Fruit fly (Drosophila melanogaster) ovary, adult (tissue): Measurements from ENCODE around the gene Sema1a.

Experiments used
- CG17801 ChIP-seq: fragments of 200-800 bp; optimal IDR thresholded peaks from 2 replicates; lab custom pipeline; 2019; ENCODE audit warnings: missing biosample characterization, mild to moderate bottlenecking, missing genetic modification characterization, moderate library complexity; ENCODE audit not compliant: partially characterized antibody

Sema1a gene

DNA sequence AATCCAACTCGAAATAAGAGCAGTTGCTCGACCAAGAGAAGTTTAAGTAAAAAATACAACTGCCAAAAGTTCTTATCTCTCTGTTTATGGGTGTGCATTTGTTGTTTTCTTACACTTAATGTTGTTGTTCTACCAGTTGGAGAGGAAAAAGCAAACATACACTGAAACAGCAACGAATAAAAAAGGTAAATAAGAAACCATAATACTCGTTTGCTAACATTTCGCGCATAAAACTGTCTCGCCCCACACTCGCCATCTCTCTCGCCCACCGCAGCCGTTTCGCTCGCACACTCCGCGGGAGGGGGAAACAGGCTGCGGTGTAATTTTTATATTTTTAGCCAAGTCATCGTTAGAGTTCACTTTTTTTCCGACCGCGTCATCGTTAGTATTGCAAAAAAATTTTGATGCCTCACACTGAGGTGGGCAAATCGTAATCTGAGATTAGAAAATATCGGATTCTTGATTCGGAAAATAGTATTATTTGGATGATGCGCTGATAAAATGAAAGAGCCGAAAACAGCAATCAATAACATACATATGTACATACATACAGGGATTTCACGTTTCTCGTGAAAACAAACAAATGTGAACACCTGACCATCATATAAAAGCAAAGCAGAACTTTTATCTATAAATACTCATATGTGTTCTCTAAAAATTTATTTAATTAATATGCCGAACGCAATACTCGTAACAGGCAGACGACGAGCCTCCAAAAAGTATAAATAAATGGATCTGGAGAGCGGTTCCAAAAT is 150.7 kb downstream of the Sema1a start:
- peak; percentile 15 for TF ChIP-seq CG17801 (GFP tag; lab: Kevin White, UChicago)

DNA sequence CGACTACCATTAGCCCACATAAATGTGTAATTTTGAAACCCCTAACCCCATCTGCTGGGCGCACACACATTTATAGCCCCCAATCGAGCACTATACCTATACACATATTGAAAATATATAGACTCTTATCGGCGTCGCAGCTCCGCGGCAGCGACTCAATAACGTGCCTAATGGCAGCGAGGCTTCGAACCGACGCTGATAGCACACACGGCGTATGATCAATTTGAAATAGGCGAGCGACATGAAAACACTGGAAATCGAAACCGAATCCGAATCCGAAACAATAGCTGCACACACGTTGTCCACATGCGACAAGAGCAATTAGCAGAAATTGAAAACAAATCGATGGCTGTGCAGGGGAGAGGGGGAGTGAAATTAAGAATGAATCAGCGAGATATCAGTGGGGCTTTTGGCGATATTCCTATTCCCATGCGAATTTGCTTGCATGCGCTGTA is 152.3 kb downstream of the Sema1a start:
- TF ChIP-seq CG17801 (GFP tag; lab: Kevin White, UChicago) = peak; percentile 63

DNA sequence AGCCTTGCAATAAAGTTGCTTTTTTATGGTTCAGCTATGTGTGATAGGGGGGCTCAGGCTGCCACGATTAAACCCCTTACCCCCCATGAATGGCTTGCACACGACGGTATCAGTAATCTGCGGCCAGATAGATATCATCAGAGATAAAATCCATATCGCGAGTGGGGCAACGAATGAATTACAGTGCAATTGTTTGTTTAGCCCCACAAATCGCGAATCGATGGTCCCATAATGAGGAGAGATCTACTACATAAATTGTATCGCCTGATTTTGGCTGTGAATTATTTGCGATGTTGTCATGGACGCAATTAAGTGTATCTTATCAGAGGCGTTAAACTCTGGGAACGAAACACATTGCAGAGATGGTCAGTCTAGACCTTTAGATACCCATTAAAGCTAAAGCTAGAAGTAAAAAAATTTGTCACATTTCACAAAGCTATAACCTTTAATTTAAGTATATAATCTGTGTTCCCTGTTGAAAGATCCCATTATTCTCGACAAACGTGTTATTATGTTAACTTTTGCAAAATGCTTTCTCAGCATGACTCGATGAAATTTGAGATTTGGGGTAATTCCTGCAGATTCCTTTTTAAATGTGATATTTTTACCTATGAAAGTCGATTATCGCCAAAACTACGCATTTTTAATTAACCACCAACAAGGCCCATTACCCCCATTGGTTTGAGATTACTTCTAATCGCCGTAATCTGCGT is 156.1 kb downstream of the Sema1a start:
- TF ChIP-seq CG17801 (GFP tag; lab: Kevin White, UChicago) = no peak

DNA sequence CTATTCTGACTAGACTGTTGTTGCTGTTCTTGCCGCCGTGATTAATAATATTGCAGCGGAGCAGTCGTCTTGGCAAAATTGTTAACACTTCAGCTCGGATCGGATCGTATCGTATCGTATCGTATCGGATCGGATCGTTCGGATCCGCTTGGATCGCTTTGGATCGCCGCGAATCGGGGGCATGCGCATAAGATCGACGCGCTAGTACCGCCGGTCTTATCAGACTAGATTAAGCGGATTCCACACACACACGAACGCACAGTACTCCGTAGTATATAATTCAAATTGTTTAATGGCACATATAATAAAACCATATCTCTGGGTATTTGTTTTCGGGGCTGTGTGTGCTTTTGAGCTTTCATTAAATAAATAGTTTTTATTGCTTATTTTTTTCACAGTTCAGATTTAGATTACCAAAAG is 158.0 kb downstream of the Sema1a start:
- TF ChIP-seq CG17801 (GFP tag; lab: Kevin White, UChicago) = peak; percentile 54

DNA sequence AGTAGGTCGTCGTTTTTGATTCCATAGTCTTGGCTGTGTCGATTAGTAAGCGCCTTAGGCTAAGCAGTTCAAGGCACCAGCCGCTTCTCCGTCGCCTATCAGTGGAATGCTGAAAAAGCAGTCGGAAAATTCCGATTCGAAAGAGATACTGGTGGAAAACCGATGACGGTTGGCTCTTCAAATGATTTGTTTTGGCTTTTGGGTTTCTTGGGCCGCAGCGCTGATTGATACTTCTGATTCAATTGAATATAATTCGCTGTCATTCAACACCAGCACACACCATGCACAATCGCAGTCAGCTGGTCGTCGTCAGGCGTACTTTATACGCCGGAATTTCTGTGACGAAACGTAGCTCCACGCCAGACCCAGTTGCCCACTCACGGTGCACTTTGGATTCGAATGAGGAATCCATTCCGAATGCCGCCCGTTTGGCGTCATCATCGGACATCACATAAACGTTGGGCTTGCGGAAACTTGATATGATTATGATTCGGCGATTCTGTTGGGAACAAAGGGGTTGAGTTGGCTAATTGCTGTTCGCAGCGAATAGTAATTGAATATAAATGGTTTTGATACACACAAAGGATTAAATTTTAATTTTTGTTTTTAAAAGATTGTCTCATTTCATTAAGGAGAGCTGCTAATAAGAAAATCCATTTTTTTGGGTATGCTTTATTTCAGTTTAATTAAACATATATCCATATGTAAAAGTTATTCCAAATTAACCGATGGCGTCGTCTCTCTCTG is 159.1 kb downstream of the Sema1a start:
- no peak for TF ChIP-seq CG17801 (GFP tag; lab: Kevin White, UChicago)

DNA sequence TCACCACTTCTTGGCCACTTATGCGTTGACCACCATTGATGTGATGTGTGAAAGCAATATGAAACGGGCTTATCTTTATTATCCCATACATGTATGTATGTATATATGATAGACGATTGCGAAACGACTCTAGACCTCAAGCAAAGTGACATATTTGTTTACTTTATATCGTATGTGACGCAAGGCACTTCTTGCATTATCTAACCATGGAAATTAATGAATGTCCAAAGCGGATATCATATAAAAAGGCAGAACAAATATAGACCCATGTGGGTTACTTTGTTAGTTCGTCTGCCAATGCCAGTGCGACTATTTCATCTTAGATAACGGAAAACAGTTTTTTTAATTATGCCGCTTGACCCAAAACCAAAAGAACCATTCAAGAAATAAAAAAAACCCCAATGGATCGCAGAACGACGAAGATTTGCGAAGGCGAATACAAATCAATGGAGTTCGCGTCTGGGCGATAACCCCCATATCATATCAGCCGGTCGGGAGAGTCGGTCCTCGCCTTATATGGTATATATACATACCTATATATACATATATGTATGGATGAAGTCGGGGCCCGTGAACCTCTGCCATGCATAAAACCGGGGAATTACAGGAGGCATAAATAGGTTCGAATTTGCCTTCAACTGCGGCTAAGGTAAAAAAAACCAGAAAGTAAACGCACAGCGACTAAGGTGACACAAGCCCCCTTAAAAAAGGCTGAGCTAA is 161.1 kb downstream of the Sema1a start:
- TF ChIP-seq CG17801 (GFP tag; lab: Kevin White, UChicago) = no peak

DNA sequence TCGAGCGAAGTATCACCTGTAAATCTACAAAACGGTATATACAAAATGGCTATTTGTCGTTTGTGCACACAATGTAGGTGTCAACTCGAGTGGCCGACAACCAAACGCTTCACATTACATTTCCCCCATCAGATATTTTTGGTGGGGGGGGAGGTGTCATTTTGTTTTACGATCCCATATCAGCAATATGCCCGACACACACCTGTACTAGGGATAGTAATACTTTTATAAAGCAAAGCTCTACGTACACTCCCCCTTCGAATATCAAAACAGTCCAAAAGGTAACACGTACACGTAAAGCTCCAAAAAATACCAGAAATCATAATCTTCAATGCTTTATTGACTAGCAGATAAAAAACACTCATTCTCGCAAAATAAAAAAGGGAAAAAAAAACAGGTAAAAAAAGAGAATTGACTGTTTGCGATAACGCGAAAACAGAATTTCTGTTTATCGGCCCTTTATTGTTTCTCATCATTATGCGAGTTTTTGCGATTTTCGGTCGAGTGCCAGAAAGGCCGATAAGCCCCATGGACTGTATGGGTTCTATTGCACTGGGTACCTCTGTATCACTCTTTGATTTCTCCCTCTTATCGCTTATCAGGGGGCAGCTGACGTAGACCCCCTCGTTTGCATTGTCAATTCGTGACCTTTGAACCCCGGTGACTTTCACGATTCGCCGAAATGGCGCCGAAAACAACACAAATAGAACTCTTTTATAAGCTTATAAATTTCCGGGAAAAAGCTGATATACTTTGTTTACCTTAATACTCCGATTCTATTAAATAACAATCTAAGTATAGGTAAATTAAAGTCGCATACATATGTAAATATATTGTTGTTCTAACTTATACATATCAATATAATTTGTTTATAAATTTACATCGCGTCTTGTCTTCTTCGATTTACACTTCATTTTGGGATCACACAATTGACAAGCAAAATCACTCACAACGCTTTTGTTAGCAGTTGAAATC is 163.0 kb downstream of the Sema1a start, which contains the start of gene CatB:
Gene CatB (plus strand): TSS at position 925 of the 975 bp plus-strand sequence.
- TF ChIP-seq CG17801 (GFP tag; lab: Kevin White, UChicago) = no peak

DNA sequence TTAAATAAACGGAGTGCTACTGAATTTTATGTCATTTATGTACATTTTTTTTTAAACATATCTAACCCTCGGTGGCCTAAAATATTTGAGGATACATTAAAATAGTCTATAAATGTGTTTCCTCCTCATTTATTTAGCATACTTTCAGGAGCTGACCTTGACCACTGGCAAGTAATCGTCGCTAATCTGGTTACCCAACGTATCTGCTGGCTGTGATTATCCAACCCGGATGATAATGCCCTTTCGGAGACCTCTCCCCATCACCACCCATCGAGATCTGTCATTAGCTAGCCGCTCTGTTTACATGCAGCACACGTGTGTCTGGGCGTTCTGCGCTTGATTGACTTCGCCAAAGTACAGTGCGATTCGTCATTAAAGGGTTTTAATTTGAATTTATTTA is 165.6 kb downstream of the Sema1a start:
- no peak for TF ChIP-seq CG17801 (GFP tag; lab: Kevin White, UChicago)

DNA sequence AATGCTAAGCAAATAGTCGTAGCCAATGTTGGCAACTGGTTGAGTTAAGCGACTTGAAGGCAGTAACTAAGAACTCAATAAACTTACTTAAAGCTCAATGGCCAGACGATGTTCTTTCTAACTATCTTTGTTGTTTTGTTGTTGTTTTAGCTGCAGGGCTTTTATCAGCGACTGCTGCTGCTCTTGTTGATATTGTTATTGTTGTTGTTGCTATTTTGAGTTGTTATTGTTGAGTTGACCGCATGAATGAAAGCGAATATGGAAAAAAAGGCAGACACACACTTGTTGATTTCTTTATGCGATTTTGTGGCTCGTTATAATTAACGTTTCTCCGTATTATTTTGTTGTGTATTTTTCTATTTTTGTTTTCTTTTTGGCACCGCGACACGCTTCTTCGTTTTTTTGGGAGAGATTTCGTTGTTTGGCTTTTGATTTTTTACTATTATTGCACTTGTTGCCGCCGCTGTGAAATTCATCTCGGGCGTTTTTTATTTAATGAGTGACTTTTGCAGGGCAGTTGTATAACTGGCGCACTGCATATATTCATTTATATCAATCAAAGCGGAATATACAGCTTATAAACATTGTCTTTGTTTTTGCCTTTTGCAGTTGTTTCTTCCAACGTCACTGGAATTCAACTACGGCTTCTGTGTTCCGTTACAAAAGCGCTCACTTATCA is 166.6 kb downstream of the Sema1a start:
- no peak for TF ChIP-seq CG17801 (GFP tag; lab: Kevin White, UChicago)

DNA sequence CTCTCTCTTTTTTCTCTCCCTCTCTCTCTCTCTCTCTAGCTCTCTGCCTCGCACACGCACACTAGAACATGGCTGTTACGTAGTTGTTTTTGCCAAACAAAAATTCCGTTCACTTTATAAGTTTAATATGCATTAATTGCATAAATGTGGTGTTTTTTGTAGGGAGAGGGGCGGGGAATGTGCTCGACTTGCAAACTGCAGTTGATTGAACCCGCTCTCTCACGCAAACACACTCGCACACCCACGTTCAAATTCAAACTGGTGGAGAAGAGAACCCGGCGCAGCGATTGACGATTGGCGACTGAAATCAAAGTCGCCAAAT is 167.1 kb downstream of the Sema1a start:
- TF ChIP-seq CG17801 (GFP tag; lab: Kevin White, UChicago) = no peak

DNA sequence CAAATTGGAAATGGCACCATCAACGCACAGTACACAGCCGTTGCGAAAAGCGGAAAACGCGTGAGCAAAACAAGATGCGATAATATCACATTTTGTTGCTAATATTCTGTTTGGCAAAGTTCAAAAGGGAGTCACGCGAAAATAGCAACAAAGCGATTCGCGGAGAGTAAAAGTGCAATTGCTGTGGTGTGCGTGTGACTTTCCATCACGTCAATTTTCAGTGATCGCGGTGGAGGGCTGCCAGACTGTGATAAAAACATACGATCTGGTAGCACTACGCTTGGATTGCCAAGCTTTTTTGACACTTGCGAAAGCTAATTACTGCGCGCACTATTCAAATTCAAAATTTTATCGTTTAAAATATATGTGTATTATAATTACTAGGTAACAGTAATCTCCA is 167.5 kb downstream of the Sema1a start, which contains the start of gene Hnf4:
Gene Hnf4 (minus strand): TSS at position 199 of the 400 bp plus-strand sequence.
- no peak for TF ChIP-seq CG17801 (GFP tag; lab: Kevin White, UChicago)

DNA sequence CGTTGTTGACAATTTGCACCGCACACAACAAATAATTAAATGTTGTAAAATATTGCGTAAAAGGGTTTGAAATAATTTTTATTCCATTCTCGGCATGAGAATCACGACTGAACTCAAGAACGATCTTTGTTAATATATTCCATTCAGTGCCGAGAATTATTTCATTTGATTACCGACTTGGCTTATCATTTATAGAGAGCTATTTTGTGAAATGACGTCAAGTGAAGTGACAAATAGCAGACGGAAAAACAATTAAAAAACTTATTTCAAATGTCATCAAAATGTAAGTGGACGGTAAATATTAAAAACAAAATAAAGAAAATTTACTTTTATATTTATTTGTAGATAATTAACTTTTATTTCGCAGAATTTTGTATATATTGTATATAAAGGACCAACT is 172.6 kb downstream of the Sema1a start:
- TF ChIP-seq CG17801 (GFP tag; lab: Kevin White, UChicago) = no peak

DNA sequence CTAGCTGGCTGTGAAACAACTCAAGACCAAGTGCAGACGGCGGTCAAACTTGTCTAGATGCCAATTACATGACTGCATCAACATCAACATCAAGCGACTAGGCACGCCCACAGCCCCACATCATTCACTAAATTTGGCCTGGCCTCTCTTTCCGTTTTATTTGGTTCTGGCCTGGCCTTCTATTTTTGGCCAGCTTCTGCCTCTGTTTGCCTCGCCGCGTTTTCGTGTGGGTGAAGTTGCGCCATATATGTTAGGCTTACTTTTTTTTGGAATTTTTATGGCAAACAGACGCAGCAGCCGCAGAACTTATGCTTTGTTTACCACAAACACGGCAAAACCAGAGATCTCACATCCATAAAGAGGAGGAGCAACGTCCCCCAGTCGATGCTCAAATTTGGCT is 173.5 kb downstream of the Sema1a start:
- no peak for TF ChIP-seq CG17801 (GFP tag; lab: Kevin White, UChicago)
